Worm (Caenorhabditis elegans): Measurements from ENCODE around the gene srh-276.

DNA sequence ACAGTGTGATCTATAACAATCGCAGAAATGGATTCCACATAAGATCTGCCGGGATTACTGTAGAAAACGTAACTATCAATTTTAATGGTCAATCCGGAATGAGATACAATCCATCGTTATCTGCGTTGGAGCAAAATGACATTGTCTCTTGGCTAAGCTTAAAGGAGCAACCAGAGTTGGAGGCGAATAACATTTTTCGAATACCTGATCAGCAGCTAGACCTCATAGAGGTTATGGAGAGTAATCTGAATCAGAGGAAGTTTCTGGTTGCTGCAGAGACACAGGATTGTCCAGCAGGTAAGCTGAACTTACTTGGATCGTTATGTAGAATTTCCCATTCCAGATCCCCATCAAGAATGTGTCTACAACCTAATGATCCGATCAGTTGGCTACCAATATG is 25.6 kb upstream of the srh-276 start:
- TF ChIP-seq ref-2 (tag; optimal IDR thresholded peaks at IDR 0.05) (no peak), pqm-1 (tag; optimal IDR thresholded peaks at IDR 0.05) (no peak), hlh-8 (tag; optimal IDR thresholded peaks at IDR 0.05) (no peak), rnt-1 (tag; optimal IDR thresholded peaks at IDR 0.05) (no peak), sox-4 (tag; optimal IDR thresholded peaks at IDR 0.05) (no peak), ahr-1 (tag; optimal IDR thresholded peaks at IDR 0.05) (no peak), hlh-30 (tag; optimal IDR thresholded peaks at IDR 0.05; ENCODE audit: insufficient read depth) (no peak), ama-1 (optimal IDR thresholded peaks at IDR 0.05) (no peak), ceh-6 (GFP tag; optimal IDR thresholded peaks at IDR 0.05) (no peak), elt-2 (tag; optimal IDR thresholded peaks at IDR 0.05) (no peak), ets-4 (tag; optimal IDR thresholded peaks at IDR 0.05) (no peak)
